Fruit fly (Drosophila melanogaster): ENCODE results near the gene Nlp.

Nlp gene

dm6 chr3R:29978595-29978994 is 26.0 kb upstream of the Nlp start:
- TF ChIP-seq Hmr (GFP tag; optimal IDR thresholded peaks at IDR 0.05): peak; percentile 53
- peak; percentile 54 for TF ChIP-seq sens (GFP tag)
- no peak for TF ChIP-seq Lhr (GFP tag; optimal IDR thresholded peaks at IDR 0.05)
- TF ChIP-seq Nf-YA (GFP tag; IDR thresholded peaks at IDR 0.05): 0 out of 2 replicates have a peak, but pooled peaks have one; percentile 36
- TF ChIP-seq pan (optimal IDR thresholded peaks at IDR 0.05): no peak
- TF ChIP-seq pan (GFP tag; optimal IDR thresholded peaks at IDR 0.05 in 1 of 2, IDR thresholded peaks at IDR 0.05 in 1 of 2): peak in 1 of 2 experiments; percentile 40
- TF ChIP-seq CG12391 (tag; optimal IDR thresholded peaks at IDR 0.05): peak; percentile 17
- peak; percentile 52 for TF ChIP-seq dmrt99B (tag; optimal IDR thresholded peaks at IDR 0.05)
- peak; percentile 85 for TF ChIP-seq Med (GFP tag)
- no peak for TF ChIP-seq nau (GFP tag; optimal IDR thresholded peaks at IDR 0.05)
- TF ChIP-seq Sox102F (GFP tag; optimal IDR thresholded peaks at IDR 0.05): peak; percentile 47
- no peak for TF ChIP-seq CG4707 (GFP tag; optimal IDR thresholded peaks at IDR 0.05)
- TF ChIP-seq hkb (optimal IDR thresholded peaks at IDR 0.05): no peak
- peak; percentile 59 for TF ChIP-seq hkb (GFP tag; IDR thresholded peaks at IDR 0.05)
- TF ChIP-seq gt (GFP tag; IDR thresholded peaks at IDR 0.05): no peak
- peak; percentile 59 for TF ChIP-seq CG17359 (tag; optimal IDR thresholded peaks at IDR 0.05)
- TF ChIP-seq crp (GFP tag; optimal IDR thresholded peaks at IDR 0.05): no peak
- peak; percentile 21 for TF ChIP-seq lilli (GFP tag; optimal IDR thresholded peaks at IDR 0.05)
- TF ChIP-seq cato (GFP tag; optimal IDR thresholded peaks at IDR 0.05; ENCODE audit: borderline replicate concordance): no peak
- peak; percentile 41 for TF ChIP-seq CG1603 (tag; optimal IDR thresholded peaks at IDR 0.05)
- TF ChIP-seq ranshi (GFP tag; IDR thresholded peaks at IDR 0.05): peak; percentile 25; the same call in 1 of the 2 replicates
- TF ChIP-seq CG8765 (GFP tag; IDR thresholded peaks at IDR 0.05): no peak
- TF ChIP-seq slbo (GFP tag; IDR thresholded peaks at IDR 0.05): peak; percentile 59; the same call in 1 of the 2 replicates
- TF ChIP-seq ci (GFP tag; IDR thresholded peaks at IDR 0.05): no peak
- TF ChIP-seq gce (GFP tag; IDR thresholded peaks at IDR 0.05): peak; percentile 45; the same call in 1 of the 3 replicates
- peak; percentile 10; the same call in 1 of the 2 replicates for TF ChIP-seq CG31441 (GFP tag; IDR thresholded peaks at IDR 0.05)
- no peak for TF ChIP-seq hth (optimal IDR thresholded peaks at IDR 0.05)
- peak; percentile 23; the same call in 1 of the 2 replicates for TF ChIP-seq Rx (GFP tag; IDR thresholded peaks at IDR 0.05)
- TF ChIP-seq unpg (GFP tag; optimal IDR thresholded peaks at IDR 0.05): peak; percentile 13
- no peak for TF ChIP-seq Kr (GFP tag; optimal IDR thresholded peaks at IDR 0.05)
- no peak for TF ChIP-seq toy (GFP tag; IDR thresholded peaks at IDR 0.05)
- TF ChIP-seq lov (optimal IDR thresholded peaks at IDR 0.05): no peak
- no peak for TF ChIP-seq lov (GFP tag; IDR thresholded peaks at IDR 0.05)
- no peak for TF ChIP-seq CG8290 (GFP tag; optimal IDR thresholded peaks at IDR 0.05)
- TF ChIP-seq CG8290 (tag; optimal IDR thresholded peaks at IDR 0.05): peak in 1 of 2 experiments; percentile 62
- peak; percentile 29 for TF ChIP-seq mam (GFP tag; optimal IDR thresholded peaks at IDR 0.05)
- no peak for TF ChIP-seq tap (tag; optimal IDR thresholded peaks at IDR 0.05)
- TF ChIP-seq gem (tag; optimal IDR thresholded peaks at IDR 0.05): peak; percentile 46
- TF ChIP-seq row (GFP tag; IDR thresholded peaks at IDR 0.05): peak; percentile 56; the same call in 2 of the 3 replicates
- TF ChIP-seq peb (GFP tag; IDR thresholded peaks at IDR 0.05): no peak
- no peak for TF ChIP-seq CG10979 (tag; optimal IDR thresholded peaks at IDR 0.05)
- TF ChIP-seq CG32532 (GFP tag; IDR thresholded peaks at IDR 0.05): peak; percentile 26; the same call in 1 of the 2 replicates
- TF ChIP-seq tgo (GFP tag; IDR thresholded peaks at IDR 0.05): peak; percentile 45; the same call in 1 of the 3 replicates
- no peak for TF ChIP-seq disco-r (GFP tag; optimal IDR thresholded peaks at IDR 0.05)
- TF ChIP-seq Deaf1 (tag; optimal IDR thresholded peaks at IDR 0.05): peak; percentile 1
- TF ChIP-seq HLH4C (GFP tag; IDR thresholded peaks at IDR 0.05; ENCODE audit: partially characterized antibody): no peak
- peak; percentile 45 for TF ChIP-seq grau (tag; optimal IDR thresholded peaks at IDR 0.05)
- no peak for TF ChIP-seq run (tag; optimal IDR thresholded peaks at IDR 0.05)
- no peak for TF ChIP-seq tin (GFP tag; optimal IDR thresholded peaks at IDR 0.05)
- peak; percentile 69 for TF ChIP-seq Fer1 (GFP tag; optimal IDR thresholded peaks at IDR 0.05)
- no peak for TF ChIP-seq MBD-R2 (GFP tag; IDR thresholded peaks at IDR 0.05)
- TF ChIP-seq CG7839 (tag; optimal IDR thresholded peaks at IDR 0.05): peak; percentile 31

All from whole organism, embryonic.